Worm (Caenorhabditis elegans): ENCODE measurements around the gene panl-3.

DNA sequence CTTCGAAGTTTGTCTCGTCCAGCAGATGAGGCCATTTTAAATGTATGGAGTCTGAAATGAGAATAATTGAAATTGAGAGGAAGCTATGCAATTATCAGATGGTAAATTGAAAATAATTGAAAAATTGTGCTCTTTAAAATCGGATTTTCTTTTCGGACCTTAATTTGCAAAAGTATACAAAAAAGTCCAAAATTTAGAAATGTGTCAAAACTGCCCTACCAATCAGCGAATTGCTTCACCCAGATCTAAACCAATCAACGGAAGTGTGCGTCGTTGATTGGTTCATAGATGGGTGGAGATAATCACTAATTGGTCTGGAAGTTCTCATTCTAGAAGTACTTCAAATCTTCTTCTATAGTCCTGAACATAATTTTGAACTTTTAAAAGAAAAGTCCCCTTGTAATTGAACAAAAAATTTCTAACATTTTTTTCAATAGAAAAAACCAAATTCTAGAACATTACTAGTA, 29.2 kb upstream of the panl-3 start, which contains the start of gene R10E11.5:
- TF ChIP-seq nhr-77 (tag; optimal IDR thresholded peaks at IDR 0.05) (no peak), zag-1 (tag; optimal IDR thresholded peaks at IDR 0.05) (no peak), egl-13 (tag; optimal IDR thresholded peaks at IDR 0.05) (no peak), ets-5 (GFP tag; IDR thresholded peaks at IDR 0.05) (no peak), sox-4 (tag; optimal IDR thresholded peaks at IDR 0.05) (no peak), F16B12.6 (tag; optimal IDR thresholded peaks at IDR 0.05) (no peak), snpc-4 (tag; optimal IDR thresholded peaks at IDR 0.05) (no peak), ceh-82 (tag; optimal IDR thresholded peaks at IDR 0.05) (no peak), dpl-1 (GFP tag; optimal IDR thresholded peaks at IDR 0.05) (no peak), fos-1 (tag; optimal IDR thresholded peaks at IDR 0.05) (no peak), hlh-17 (GFP tag; optimal IDR thresholded peaks at IDR 0.05; ENCODE audit: borderline replicate concordance) (no peak), lin-15B (tag; optimal IDR thresholded peaks at IDR 0.05) (no peak), skn-1 (tag; optimal IDR thresholded peaks at IDR 0.05) (no peak)
